Fruit fly (Drosophila melanogaster): ENCODE data around the gene qtc.

Gene qtc

DNA sequence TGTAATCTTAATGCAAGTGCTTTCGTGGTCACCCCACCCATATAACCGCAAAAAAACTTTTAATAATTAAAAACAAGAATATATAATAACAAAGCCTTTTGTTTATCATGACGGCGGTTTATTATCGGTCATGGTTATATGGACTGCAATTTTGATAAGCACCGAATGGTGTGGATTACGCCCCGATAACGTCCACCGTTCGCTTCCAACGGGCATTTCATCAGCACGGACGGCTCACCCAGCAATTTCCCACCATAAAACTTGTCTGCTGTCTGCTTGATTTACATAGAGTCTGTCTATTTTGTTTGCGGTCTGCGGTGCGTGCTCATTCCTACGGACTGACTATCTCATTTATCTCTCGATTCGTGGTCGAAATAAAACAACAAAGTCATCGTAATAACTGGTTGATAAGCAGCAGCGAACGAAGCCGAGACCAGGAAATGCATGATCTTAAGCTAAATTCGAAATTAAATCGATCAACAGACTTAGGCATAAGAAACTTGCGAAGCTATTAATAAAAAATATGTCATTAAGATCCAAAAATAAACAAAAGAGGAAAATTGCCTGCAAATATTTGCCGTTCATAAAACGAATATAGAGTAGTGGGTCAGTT is 34.8 kb downstream of the qtc start:
- TF ChIP-seq lola (GFP tag; optimal IDR thresholded peaks at IDR 0.05) (no peak), fru (GFP tag; optimal IDR thresholded peaks at IDR 0.05) (no peak), Mio (GFP tag; optimal IDR thresholded peaks at IDR 0.05) (no peak), brk (GFP tag; optimal IDR thresholded peaks at IDR 0.05) (peak; percentile 63), Hr83 (GFP tag; optimal IDR thresholded peaks at IDR 0.05; ENCODE audit: poor library complexity, severe bottlenecking) (no peak), Myc (optimal IDR thresholded peaks at IDR 0.05) (no peak), Dfd (GFP tag; optimal IDR thresholded peaks at IDR 0.05) (no peak), GATAd (GFP tag; optimal IDR thresholded peaks at IDR 0.05) (no peak), Hnf4 (GFP tag; optimal IDR thresholded peaks at IDR 0.05) (no peak), pan (optimal IDR thresholded peaks at IDR 0.05) (no peak), h (GFP tag; optimal IDR thresholded peaks at IDR 0.05) (peak; percentile 45), dmrt93B (GFP tag; optimal IDR thresholded peaks at IDR 0.05) (no peak), Jra (GFP tag; optimal IDR thresholded peaks at IDR 0.05) (no peak), Sp1 (GFP tag; optimal IDR thresholded peaks at IDR 0.05) (peak; percentile 40), rgr (GFP tag; optimal IDR thresholded peaks at IDR 0.05) (peak; percentile 21), sage (GFP tag; optimal IDR thresholded peaks at IDR 0.05) (peak; percentile 56), Rel (GFP tag; optimal IDR thresholded peaks at IDR 0.05) (no peak), Rel (tag; optimal IDR thresholded peaks at IDR 0.05) (peak; percentile 53)

DNA sequence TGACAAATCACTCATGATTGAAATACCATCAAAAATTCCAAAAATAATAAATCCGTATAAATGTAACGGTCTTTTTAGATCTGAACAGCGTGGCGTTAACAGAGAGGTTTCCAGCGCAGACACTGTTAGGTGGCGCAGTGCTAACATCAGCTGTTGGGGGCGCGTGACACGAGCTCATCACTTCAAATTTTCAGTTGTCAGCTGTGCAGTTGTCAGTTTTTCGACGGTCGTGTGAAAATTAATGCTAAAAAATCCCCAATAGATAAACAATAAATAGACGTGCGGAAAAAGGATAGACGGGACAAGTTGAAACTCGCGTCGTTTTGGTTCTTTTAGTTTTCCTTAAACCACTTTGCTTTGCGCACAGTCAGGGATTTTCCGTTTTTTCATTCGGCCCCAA is 35.6 kb downstream of the qtc start, which contains the start of gene CG4230:
TSS of gene CG4230 (plus strand) at position 6 of the 400 bp plus-strand sequence.
- TF ChIP-seq brk (GFP tag; optimal IDR thresholded peaks at IDR 0.05), result peak; percentile 28
- TF ChIP-seq dsf (GFP tag; optimal IDR thresholded peaks at IDR 0.05; ENCODE audit: borderline replicate concordance), result no peak
- peak; percentile 1 for TF ChIP-seq Hr83 (GFP tag; optimal IDR thresholded peaks at IDR 0.05; ENCODE audit: poor library complexity, severe bottlenecking)
- TF ChIP-seq sv (GFP tag; optimal IDR thresholded peaks at IDR 0.05), result no peak
- no peak for TF ChIP-seq Dif (GFP tag; optimal IDR thresholded peaks at IDR 0.05; ENCODE audit: partially characterized antibody)
- no peak for TF ChIP-seq usp (GFP tag; optimal IDR thresholded peaks at IDR 0.05)
- TF ChIP-seq Jra (GFP tag; optimal IDR thresholded peaks at IDR 0.05), result no peak
- no peak for TF ChIP-seq CrebA (GFP tag; optimal IDR thresholded peaks at IDR 0.05; ENCODE audit: borderline replicate concordance)
- no peak for TF ChIP-seq jim (GFP tag; optimal IDR thresholded peaks at IDR 0.05)
- no peak for TF ChIP-seq CG32264 (GFP tag; optimal IDR thresholded peaks at IDR 0.05)
- TF ChIP-seq Hr78 (GFP tag; optimal IDR thresholded peaks at IDR 0.05), result no peak
- no peak for TF ChIP-seq Sp1 (GFP tag; optimal IDR thresholded peaks at IDR 0.05)
- TF ChIP-seq Vsx2 (GFP tag; optimal IDR thresholded peaks at IDR 0.05; ENCODE audit: partially characterized antibody), result no peak
- TF ChIP-seq h (GFP tag; optimal IDR thresholded peaks at IDR 0.05), result no peak
- TF ChIP-seq ey (GFP tag; optimal IDR thresholded peaks at IDR 0.05), result no peak
- no peak for TF ChIP-seq dl (GFP tag; optimal IDR thresholded peaks at IDR 0.05; ENCODE audit: insufficient read depth in 1 of 2, partially characterized antibody in 2 of 2)
- TF ChIP-seq HLH106 (tag; optimal IDR thresholded peaks at IDR 0.05), result no peak
- TF ChIP-seq dmrt93B (GFP tag; optimal IDR thresholded peaks at IDR 0.05), result no peak
- no peak for TF ChIP-seq GATAd (GFP tag; optimal IDR thresholded peaks at IDR 0.05)
- no peak for TF ChIP-seq Rel (GFP tag; optimal IDR thresholded peaks at IDR 0.05)
- peak; percentile 90 for TF ChIP-seq Rel (tag; optimal IDR thresholded peaks at IDR 0.05)
- TF ChIP-seq br (GFP tag; optimal IDR thresholded peaks at IDR 0.05), result no peak
- no peak for TF ChIP-seq Hnf4 (GFP tag; optimal IDR thresholded peaks at IDR 0.05)
- peak; percentile 9 for TF ChIP-seq rgr (GFP tag; optimal IDR thresholded peaks at IDR 0.05)

DNA sequence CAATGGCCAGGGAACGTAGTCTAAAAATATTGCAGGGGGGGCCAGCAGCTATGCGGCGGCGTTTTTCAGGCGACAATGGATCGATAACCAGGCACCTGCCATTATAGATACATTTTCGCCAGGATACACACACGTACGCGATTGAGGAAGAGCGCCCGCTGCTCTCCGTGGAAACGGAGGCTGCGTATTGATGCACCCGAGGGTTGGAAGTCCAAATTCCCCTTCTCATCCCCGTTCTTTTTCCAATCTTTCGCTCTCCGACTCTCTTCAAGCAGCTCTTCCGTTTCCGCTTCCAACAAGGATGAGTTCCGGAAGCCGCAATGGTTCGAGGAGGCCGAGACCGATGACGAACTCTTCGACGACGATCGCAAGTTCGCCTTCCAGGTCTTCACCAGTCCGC is 36.1 kb downstream of the qtc start:
- no peak for TF ChIP-seq Vsx2 (GFP tag; optimal IDR thresholded peaks at IDR 0.05; ENCODE audit: partially characterized antibody)
- no peak for TF ChIP-seq psq (GFP tag; optimal IDR thresholded peaks at IDR 0.05)
- TF ChIP-seq Mio (GFP tag; optimal IDR thresholded peaks at IDR 0.05), result no peak
- TF ChIP-seq CG9705 (GFP tag; optimal IDR thresholded peaks at IDR 0.05), result no peak

DNA sequence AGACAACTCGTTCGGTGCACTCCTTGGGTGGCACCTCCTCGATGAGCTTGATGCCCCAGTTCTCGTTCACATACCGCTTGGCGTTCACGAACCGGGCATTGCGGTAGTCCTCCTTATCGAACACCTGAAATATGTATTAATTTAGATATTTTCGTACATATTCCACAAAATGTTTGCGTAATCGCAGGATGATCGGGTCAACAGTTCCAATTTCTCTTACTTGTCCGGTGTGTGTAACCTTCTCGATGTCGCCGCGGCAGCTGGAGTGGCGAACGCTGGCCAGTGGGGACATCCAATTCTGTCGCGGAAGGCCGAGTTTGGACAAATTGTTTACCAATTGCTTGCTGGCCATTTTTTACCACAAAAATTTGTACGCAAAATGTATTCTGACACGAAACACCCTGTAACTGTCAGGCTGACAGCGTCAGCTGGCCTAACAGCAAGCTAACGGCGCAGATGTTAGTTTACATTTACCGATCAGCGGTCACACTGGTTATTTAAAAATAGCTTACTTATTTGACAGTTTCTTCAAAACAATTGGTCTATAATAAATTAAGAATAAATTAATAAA is 39.3 kb downstream of the qtc start, which contains the start of gene ND-13A:
TSS of gene ND-13A (minus strand) at position 499 of the 571 bp plus-strand sequence.
- TF ChIP-seq Hr83 (GFP tag; optimal IDR thresholded peaks at IDR 0.05; ENCODE audit: poor library complexity, severe bottlenecking) (no peak), Jra (GFP tag; optimal IDR thresholded peaks at IDR 0.05) (no peak), dsf (GFP tag; optimal IDR thresholded peaks at IDR 0.05; ENCODE audit: borderline replicate concordance) (no peak), ey (GFP tag; optimal IDR thresholded peaks at IDR 0.05) (no peak), woc (GFP tag; optimal IDR thresholded peaks at IDR 0.05) (no peak), Vsx2 (GFP tag; optimal IDR thresholded peaks at IDR 0.05; ENCODE audit: partially characterized antibody) (no peak), jim (GFP tag; optimal IDR thresholded peaks at IDR 0.05) (no peak), N (GFP tag; optimal IDR thresholded peaks at IDR 0.05) (no peak), usp (GFP tag; optimal IDR thresholded peaks at IDR 0.05) (no peak), CrebA (GFP tag; optimal IDR thresholded peaks at IDR 0.05; ENCODE audit: borderline replicate concordance) (no peak), foxo (GFP tag; optimal IDR thresholded peaks at IDR 0.05) (no peak), Dif (GFP tag; optimal IDR thresholded peaks at IDR 0.05; ENCODE audit: partially characterized antibody) (no peak), Rel (GFP tag; optimal IDR thresholded peaks at IDR 0.05) (no peak), Rel (tag; optimal IDR thresholded peaks at IDR 0.05) (no peak), pan (optimal IDR thresholded peaks at IDR 0.05) (no peak), Sp1 (GFP tag; optimal IDR thresholded peaks at IDR 0.05) (no peak), HLH106 (tag; optimal IDR thresholded peaks at IDR 0.05) (no peak)

Measured in whole organism, wandering third instar larva.